Worm (Caenorhabditis elegans): ENCODE measurements around the gene ZK488.6.

The ZK488.6 gene

ce11 chrV:620987-621386 is 30.7 kb downstream of the ZK488.6 start:
- TF ChIP-seq T22C8.4 (GFP tag; IDR thresholded peaks at IDR 0.05) (no peak), klf-2 (GFP tag; conservative IDR thresholded peaks at IDR 0.05) (no peak), ztf-29 (GFP tag; IDR thresholded peaks at IDR 0.05) (no peak), tab-1 (GFP tag; IDR thresholded peaks at IDR 0.05) (no peak)

- TF ChIP-seq klf-2 (GFP tag; conservative IDR thresholded peaks at IDR 0.05), result no peak
- no peak for TF ChIP-seq tab-1 (GFP tag; IDR thresholded peaks at IDR 0.05)
- TF ChIP-seq ztf-23 (GFP tag; IDR thresholded peaks at IDR 0.05), result no peak
- no peak for TF ChIP-seq med-1 (GFP tag; optimal IDR thresholded peaks at IDR 0.05; ENCODE audit: insufficient read depth)
- no peak for TF ChIP-seq ref-1 (GFP tag; conservative IDR thresholded peaks at IDR 0.05)
- TF ChIP-seq cog-1 (tag; optimal IDR thresholded peaks at IDR 0.05), result no peak
- TF ChIP-seq flt-1 (GFP tag; IDR thresholded peaks at IDR 0.05), result no peak
- no peak for TF ChIP-seq ztf-29 (GFP tag; IDR thresholded peaks at IDR 0.05)
- no peak for TF ChIP-seq T22C8.4 (GFP tag; IDR thresholded peaks at IDR 0.05)
These were observed 32.6 kb downstream of the ZK488.6 start, which contains the start of gene F48G7.5 for ce11 chrV:622902-623301. F48G7.5 (minus strand) TSS chrV:622935.

- TF ChIP-seq ref-1 (GFP tag; conservative IDR thresholded peaks at IDR 0.05) (no peak), tab-1 (GFP tag; IDR thresholded peaks at IDR 0.05) (no peak), klf-2 (GFP tag; conservative IDR thresholded peaks at IDR 0.05) (no peak)
These were observed 34.6 kb downstream of the ZK488.6 start, which contains the start of gene srt-17 for ce11 chrV:624922-625321. srt-17 (minus strand) TSS chrV:625022.

ce11 chrV:626321-626720 is 36.0 kb downstream of the ZK488.6 start, which contains the start of gene F48G7.7:
F48G7.7 (minus strand) TSS chrV:626421.
- TF ChIP-seq tab-1 (GFP tag; IDR thresholded peaks at IDR 0.05) (no peak), med-1 (GFP tag; optimal IDR thresholded peaks at IDR 0.05; ENCODE audit: insufficient read depth) (no peak), ref-1 (GFP tag; conservative IDR thresholded peaks at IDR 0.05) (no peak), cog-1 (tag; optimal IDR thresholded peaks at IDR 0.05) (no peak), flt-1 (GFP tag; IDR thresholded peaks at IDR 0.05) (no peak), ztf-23 (GFP tag; IDR thresholded peaks at IDR 0.05) (no peak), klf-2 (GFP tag; conservative IDR thresholded peaks at IDR 0.05) (no peak), ztf-29 (GFP tag; IDR thresholded peaks at IDR 0.05) (no peak), T22C8.4 (GFP tag; IDR thresholded peaks at IDR 0.05) (no peak)

ce11 chrV:627585-627984 is 37.3 kb downstream of the ZK488.6 start, which contains the start of gene F48G7.8:
F48G7.8 (minus strand) TSS chrV:627685.
- TF ChIP-seq klf-2 (GFP tag; conservative IDR thresholded peaks at IDR 0.05), result no peak
- TF ChIP-seq med-1 (GFP tag; optimal IDR thresholded peaks at IDR 0.05; ENCODE audit: insufficient read depth), result no peak
- TF ChIP-seq ztf-29 (GFP tag; IDR thresholded peaks at IDR 0.05), result no peak
- TF ChIP-seq ztf-23 (GFP tag; IDR thresholded peaks at IDR 0.05), result no peak
- no peak for TF ChIP-seq flt-1 (GFP tag; IDR thresholded peaks at IDR 0.05)
- no peak for TF ChIP-seq T22C8.4 (GFP tag; IDR thresholded peaks at IDR 0.05)
- TF ChIP-seq tab-1 (GFP tag; IDR thresholded peaks at IDR 0.05), result no peak
- no peak for TF ChIP-seq ref-1 (GFP tag; conservative IDR thresholded peaks at IDR 0.05)

- TF ChIP-seq ztf-29 (GFP tag; IDR thresholded peaks at IDR 0.05), result no peak
- TF ChIP-seq cog-1 (tag; optimal IDR thresholded peaks at IDR 0.05), result no peak
- TF ChIP-seq klf-2 (GFP tag; conservative IDR thresholded peaks at IDR 0.05), result no peak
- TF ChIP-seq flt-1 (GFP tag; IDR thresholded peaks at IDR 0.05), result no peak
- no peak for TF ChIP-seq ref-1 (GFP tag; conservative IDR thresholded peaks at IDR 0.05)
- no peak for TF ChIP-seq tab-1 (GFP tag; IDR thresholded peaks at IDR 0.05)
- TF ChIP-seq med-1 (GFP tag; optimal IDR thresholded peaks at IDR 0.05; ENCODE audit: insufficient read depth), result no peak
- TF ChIP-seq T22C8.4 (GFP tag; IDR thresholded peaks at IDR 0.05), result no peak
- no peak for TF ChIP-seq ztf-23 (GFP tag; IDR thresholded peaks at IDR 0.05)
These were observed 38.2 kb downstream of the ZK488.6 start, which contains the start of gene F48G7.9 for ce11 chrV:628527-628926. F48G7.9 (minus strand) TSS chrV:628627.

ce11 chrV:631832-632231 is 41.5 kb downstream of the ZK488.6 start:
- TF ChIP-seq med-1 (GFP tag; optimal IDR thresholded peaks at IDR 0.05; ENCODE audit: insufficient read depth) (no peak), ztf-29 (GFP tag; IDR thresholded peaks at IDR 0.05) (no peak), klf-2 (GFP tag; conservative IDR thresholded peaks at IDR 0.05) (no peak), cog-1 (tag; optimal IDR thresholded peaks at IDR 0.05) (no peak), T22C8.4 (GFP tag; IDR thresholded peaks at IDR 0.05) (no peak), flt-1 (GFP tag; IDR thresholded peaks at IDR 0.05) (no peak), ref-1 (GFP tag; conservative IDR thresholded peaks at IDR 0.05) (no peak)

- TF ChIP-seq tab-1 (GFP tag; IDR thresholded peaks at IDR 0.05) (no peak), ztf-23 (GFP tag; IDR thresholded peaks at IDR 0.05) (no peak), flt-1 (GFP tag; IDR thresholded peaks at IDR 0.05) (no peak), T22C8.4 (GFP tag; IDR thresholded peaks at IDR 0.05) (no peak)
These were observed 44.6 kb downstream of the ZK488.6 start, which contains the start of gene F48G7.10 for ce11 chrV:634855-635254. F48G7.10 (minus strand) TSS chrV:634955.

- TF ChIP-seq med-1 (GFP tag; optimal IDR thresholded peaks at IDR 0.05; ENCODE audit: insufficient read depth) (no peak), T22C8.4 (GFP tag; IDR thresholded peaks at IDR 0.05) (no peak), cog-1 (tag; optimal IDR thresholded peaks at IDR 0.05) (no peak), ztf-29 (GFP tag; IDR thresholded peaks at IDR 0.05) (no peak), tab-1 (GFP tag; IDR thresholded peaks at IDR 0.05) (no peak), klf-2 (GFP tag; conservative IDR thresholded peaks at IDR 0.05) (no peak), ztf-23 (GFP tag; IDR thresholded peaks at IDR 0.05) (no peak), flt-1 (GFP tag; IDR thresholded peaks at IDR 0.05) (no peak), ref-1 (GFP tag; conservative IDR thresholded peaks at IDR 0.05) (no peak)
These were observed 45.3 kb downstream of the ZK488.6 start for ce11 chrV:635630-636029.

- no peak for TF ChIP-seq klf-2 (GFP tag; conservative IDR thresholded peaks at IDR 0.05)
- TF ChIP-seq T22C8.4 (GFP tag; IDR thresholded peaks at IDR 0.05), result no peak
- TF ChIP-seq ref-1 (GFP tag; conservative IDR thresholded peaks at IDR 0.05), result no peak
- TF ChIP-seq ztf-29 (GFP tag; IDR thresholded peaks at IDR 0.05), result no peak
- no peak for TF ChIP-seq flt-1 (GFP tag; IDR thresholded peaks at IDR 0.05)
- no peak for TF ChIP-seq cog-1 (tag; optimal IDR thresholded peaks at IDR 0.05)
- TF ChIP-seq med-1 (GFP tag; optimal IDR thresholded peaks at IDR 0.05; ENCODE audit: insufficient read depth), result no peak
- TF ChIP-seq ztf-23 (GFP tag; IDR thresholded peaks at IDR 0.05), result no peak
- TF ChIP-seq tab-1 (GFP tag; IDR thresholded peaks at IDR 0.05), result no peak
These were observed 46.0 kb downstream of the ZK488.6 start, which contains the start of gene pals-31 for ce11 chrV:636281-636680. pals-31 (plus strand) TSS chrV:636581.

All from whole organism, midembryonic.